Fruit fly (Drosophila melanogaster) whole organism, prepupa: ENCODE data around the gene Exo70.
A peak's percentile ranks its signal among the peaks of the same experiment; 100 is the strongest.

Experiments used
- Blimp-1 ChIP-seq: fragments of 200-800 bp; sonication (Bioruptor generic); optimal IDR thresholded peaks from 3 replicates; lab custom pipeline; 2017; ENCODE audit warnings: missing biosample characterization, missing genetic modification characterization, mild to moderate bottlenecking, moderate library complexity, missing genetic modification reagents
- CG10669 ChIP-seq: fragments of 200-800 bp; sonication (Bioruptor generic); optimal IDR thresholded peaks from 3 replicates; lab custom pipeline; 2018; ENCODE audit warnings: missing biosample characterization, mild to moderate bottlenecking, missing genetic modification characterization, moderate library complexity
- CG11762 ChIP-seq: fragments of 200-800 bp; sonication (Bioruptor generic); optimal IDR thresholded peaks from 3 replicates; lab custom pipeline; 2016; ENCODE audit warnings: missing biosample characterization, missing genetic modification characterization; ENCODE audit not compliant: insufficient read depth
- CG1621 ChIP-seq: fragments of 200-800 bp; sonication (Bioruptor generic); optimal IDR thresholded peaks from 3 replicates; lab custom pipeline; 2018; ENCODE audit warnings: missing biosample characterization, mild to moderate bottlenecking, missing genetic modification characterization
- CG3032 ChIP-seq: fragments of 200-800 bp; optimal IDR thresholded peaks from 2 replicates; lab custom pipeline; 2019; ENCODE audit warnings: missing biosample characterization, mild to moderate bottlenecking, missing genetic modification characterization, moderate library complexity
- CG31627 ChIP-seq: fragments of 200-800 bp; sonication (Bioruptor generic); optimal IDR thresholded peaks from 3 replicates; lab custom pipeline; 2016; ENCODE audit warnings: missing biosample characterization, missing genetic modification characterization
- CG34406 ChIP-seq: fragments of 200-800 bp; sonication (Bioruptor generic); optimal IDR thresholded peaks from 3 replicates; lab custom pipeline; 2016; ENCODE audit warnings: missing biosample characterization, missing genetic modification characterization
- CG3919 ChIP-seq: fragments of 200-800 bp; sonication (Bioruptor generic); optimal IDR thresholded peaks from 3 replicates; lab custom pipeline; 2016; ENCODE audit warnings: missing biosample characterization, missing genetic modification characterization
- CG4318 ChIP-seq: fragments of 200-800 bp; sonication (Bioruptor generic); optimal IDR thresholded peaks from 3 replicates; lab custom pipeline; 2017; ENCODE audit warnings: missing biosample characterization, mild to moderate bottlenecking, missing genetic modification characterization
- CG6276 ChIP-seq: fragments of 200-800 bp; sonication (Bioruptor generic); optimal IDR thresholded peaks from 2 replicates; lab custom pipeline; 2017; ENCODE audit warnings: missing biosample characterization, mild to moderate bottlenecking, missing genetic modification characterization
- CG6792 ChIP-seq: fragments of 200-800 bp; sonication (Bioruptor generic); optimal IDR thresholded peaks from 3 replicates; lab custom pipeline; 2016; ENCODE audit warnings: missing biosample characterization, missing genetic modification characterization
- CG6854 ChIP-seq: fragments of 200-800 bp; sonication (Bioruptor generic); optimal IDR thresholded peaks from 2 replicates; lab custom pipeline; 2017; ENCODE audit warnings: missing biosample characterization, mild to moderate bottlenecking, missing genetic modification characterization
- CG8632 ChIP-seq: fragments of 200-800 bp; sonication (Bioruptor generic); optimal IDR thresholded peaks from 3 replicates; lab custom pipeline; 2016; ENCODE audit warnings: missing biosample characterization, missing genetic modification characterization
- Eip78C ChIP-seq: fragments of 200-800 bp; sonication (Bioruptor generic); peaks from one replicate; lab custom pipeline; 2016; ENCODE audit warnings: missing biosample characterization, missing genetic modification characterization
- Ets21C ChIP-seq: fragments of 200-800 bp; sonication (Bioruptor generic); optimal IDR thresholded peaks from 3 replicates; lab custom pipeline; 2016; ENCODE audit warnings: missing biosample characterization, missing genetic modification characterization
- Gug ChIP-seq: fragments of 200-800 bp; sonication (Bioruptor generic); IDR thresholded peaks from 2 replicates; pipeline ENCODE4 v1.3.6; 2022; ENCODE audit warnings: missing biosample characterization, missing genetic modification characterization
- Hr38 ChIP-seq: sonication (Bioruptor generic); optimal IDR thresholded peaks from 2 replicates; lab custom pipeline; 2016; ENCODE audit warnings: missing biosample characterization, missing genetic modification characterization
- Hr39 ChIP-seq: fragments of 200-800 bp; sonication (Bioruptor generic); optimal IDR thresholded peaks from 2 replicates; lab custom pipeline; 2016; ENCODE audit warnings: missing biosample characterization, missing genetic modification characterization
- Lpt ChIP-seq: fragments of 200-800 bp; sonication (Bioruptor generic); optimal IDR thresholded peaks from 3 replicates; lab custom pipeline; 2016; ENCODE audit warnings: missing biosample characterization, missing genetic modification characterization
- Met ChIP-seq: fragments of 200-800 bp; sonication (Bioruptor generic); optimal IDR thresholded peaks from 3 replicates; lab custom pipeline; 2016; ENCODE audit warnings: missing biosample characterization, missing genetic modification characterization
- OdsH ChIP-seq: fragments of 200-800 bp; sonication (Bioruptor generic); optimal IDR thresholded peaks from 3 replicates; lab custom pipeline; 2016; ENCODE audit warnings: missing biosample characterization, missing genetic modification characterization
- Smox ChIP-seq: fragments of 200-800 bp; sonication (Bioruptor generic); optimal IDR thresholded peaks from 3 replicates; lab custom pipeline; 2016; ENCODE audit warnings: missing biosample characterization, missing genetic modification characterization
- Sox102F ChIP-seq: fragments of 200-800 bp; sonication (Bioruptor generic); optimal IDR thresholded peaks from 2 replicates; lab custom pipeline; 2016; ENCODE audit warnings: missing biosample characterization, mild to moderate bottlenecking, missing genetic modification characterization
- Sox14 ChIP-seq: fragments of 200-800 bp; sonication (Bioruptor generic); optimal IDR thresholded peaks from 3 replicates; lab custom pipeline; 2016; ENCODE audit warnings: missing biosample characterization, missing genetic modification characterization
- Sox15 ChIP-seq: fragments of 200-800 bp; sonication (Bioruptor generic); optimal IDR thresholded peaks from 3 replicates; lab custom pipeline; 2016; ENCODE audit warnings: missing biosample characterization, missing genetic modification characterization
- achi ChIP-seq: fragments of 200-800 bp; sonication (Bioruptor generic); optimal IDR thresholded peaks from 3 replicates; lab custom pipeline; 2016; ENCODE audit warnings: missing biosample characterization, missing genetic modification characterization
- acj6 ChIP-seq: fragments of 200-800 bp; sonication (Bioruptor generic); optimal IDR thresholded peaks from 3 replicates; lab custom pipeline; 2016; ENCODE audit warnings: missing biosample characterization, missing genetic modification characterization
- cyc ChIP-seq: fragments of 200-800 bp; sonication (Bioruptor generic); optimal IDR thresholded peaks from 3 replicates; lab custom pipeline; 2016; ENCODE audit warnings: missing biosample characterization, missing genetic modification characterization
- eg ChIP-seq: fragments of 200-800 bp; sonication (Bioruptor generic); IDR thresholded peaks from 3 replicates; pipeline ENCODE4 v1.3.6; 2022; ENCODE audit warnings: missing biosample characterization, missing genetic modification characterization
- esn ChIP-seq: fragments of 200-800 bp; sonication (Bioruptor generic); optimal IDR thresholded peaks from 2 replicates; lab custom pipeline; 2016; ENCODE audit warnings: missing biosample characterization, mild to moderate bottlenecking, missing genetic modification characterization, moderate library complexity
- lz ChIP-seq: fragments of 200-800 bp; sonication (Bioruptor generic); optimal IDR thresholded peaks from 3 replicates; lab custom pipeline; 2016; ENCODE audit warnings: missing biosample characterization, missing genetic modification characterization
- pdm3 ChIP-seq: fragments of 200-800 bp; sonication (Bioruptor generic); optimal IDR thresholded peaks from 3 replicates; lab custom pipeline; 2016; ENCODE audit warnings: missing biosample characterization, missing genetic modification characterization
- salr ChIP-seq, 2 experiments: fragments of 200-800 bp; sonication (Bioruptor generic); optimal IDR thresholded peaks; 3 replicates each; lab custom pipeline; 2016 to 2018; ENCODE audit warnings: missing biosample characterization in 2 of 2, missing genetic modification characterization in 2 of 2, mild to moderate bottlenecking in 1 of 2
- svp ChIP-seq: fragments of 200-800 bp; sonication (Bioruptor generic); peaks from one replicate; lab custom pipeline; 2016; ENCODE audit warnings: missing biosample characterization, missing genetic modification characterization
- topi ChIP-seq: fragments of 200-800 bp; sonication (Bioruptor generic); optimal IDR thresholded peaks from 3 replicates; lab custom pipeline; 2016; ENCODE audit warnings: missing biosample characterization, missing genetic modification characterization
- vri ChIP-seq: fragments of 200-800 bp; sonication (Bioruptor generic); optimal IDR thresholded peaks from 3 replicates; lab custom pipeline; 2016; ENCODE audit warnings: missing biosample characterization, mild to moderate bottlenecking, missing genetic modification characterization

Exo70 gene

dm6 chr3L:8368694-8369344 lies 42.8 kb upstream of the Exo70 start (continued):
- TF ChIP-seq vri (GFP tag; lab: Kevin White, UChicago) (peak; percentile 42), Met (GFP tag; lab: Kevin White, UChicago) (peak; percentile 84), CG6276 (GFP tag; lab: Kevin White, UChicago) (no peak), Sox102F (GFP tag; lab: Kevin White, UChicago) (peak; percentile 60), Hr38 (GFP tag; lab: Kevin White, UChicago) (no peak), Gug (no peak)

DNA sequence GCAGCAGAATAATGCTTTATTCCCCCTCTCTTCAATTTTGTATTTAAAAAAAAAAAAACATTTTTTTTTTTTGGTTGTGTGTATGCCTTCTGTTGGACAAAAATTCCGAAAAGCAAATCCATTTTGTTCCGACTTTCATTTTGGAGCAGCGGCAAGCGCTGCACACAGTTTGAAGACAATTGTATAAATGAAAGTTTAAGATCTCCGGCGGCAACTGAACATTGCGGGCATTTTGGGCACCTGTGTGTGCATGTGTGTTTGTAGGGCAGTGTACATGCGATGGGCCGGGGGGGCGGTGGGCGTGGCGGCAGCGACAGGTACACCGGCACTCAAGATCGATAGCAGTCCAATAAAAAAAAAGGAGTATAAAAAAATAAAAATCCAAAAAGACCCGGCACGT lies 42.2 kb upstream of the Exo70 start:
- TF ChIP-seq svp (GFP tag; lab: Kevin White, UChicago): peak; percentile 50
- TF ChIP-seq salr (GFP tag; optimal IDR thresholded peaks at IDR 0.05; lab: Kevin White, UChicago): no peak
- no peak for TF ChIP-seq CG34406 (GFP tag; lab: Kevin White, UChicago)
- no peak for TF ChIP-seq CG11762 (GFP tag; lab: Kevin White, UChicago)
- no peak for TF ChIP-seq Ets21C (GFP tag; lab: Kevin White, UChicago)
- TF ChIP-seq CG6854 (GFP tag; lab: Kevin White, UChicago): peak; percentile 18
- no peak for TF ChIP-seq Lpt
- peak; percentile 8 for TF ChIP-seq Eip78C (GFP tag; lab: Kevin White, UChicago)
- peak; percentile 0 for TF ChIP-seq Sox102F (GFP tag; lab: Kevin White, UChicago)
- peak; percentile 79 for TF ChIP-seq Blimp-1 (GFP tag; lab: Kevin White, UChicago)
- no peak for TF ChIP-seq CG3032
- TF ChIP-seq, all 60 proteins: peak for 5

DNA sequence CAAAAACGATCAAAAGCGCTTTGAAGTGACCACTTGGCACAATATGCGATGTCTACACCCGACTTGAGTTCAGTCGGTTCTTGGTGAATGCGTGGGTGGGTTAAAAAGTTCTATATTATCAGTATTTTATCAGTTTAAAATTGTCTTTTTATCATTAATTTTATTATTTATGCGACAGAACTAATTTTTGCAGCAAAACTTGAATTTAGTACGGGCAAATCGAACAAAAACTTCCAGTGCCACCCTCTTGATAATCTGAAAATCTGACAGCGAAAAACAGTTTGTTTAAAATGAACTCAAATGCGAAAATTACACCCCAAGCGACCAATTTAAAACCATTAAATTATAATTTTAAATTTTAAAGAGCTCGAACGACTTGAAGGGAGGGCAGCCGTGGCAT lies 40.7 kb upstream of the Exo70 start:
- TF ChIP-seq Sox14 (GFP tag; lab: Kevin White, UChicago) (peak; percentile 44), pdm3 (peak; percentile 10), eg (GFP tag; lab: Robert Waterston, UW) (no peak), CG6792 (GFP tag; lab: Kevin White, UChicago) (no peak), vri (GFP tag; lab: Kevin White, UChicago) (peak; percentile 58), Smox (peak; percentile 64), Eip78C (GFP tag; lab: Kevin White, UChicago) (peak; percentile 80), CG3032 (no peak), Blimp-1 (GFP tag; lab: Kevin White, UChicago) (peak; percentile 9), cyc (GFP tag; lab: Kevin White, UChicago) (peak; percentile 51), CG34406 (GFP tag; lab: Kevin White, UChicago) (no peak), Sox102F (GFP tag; lab: Kevin White, UChicago) (peak; percentile 70), CG31627 (GFP tag; lab: Kevin White, UChicago) (peak; percentile 66), CG4318 (GFP tag; lab: Kevin White, UChicago) (no peak), lz (GFP tag; lab: Kevin White, UChicago) (peak; percentile 57), CG8632 (peak; percentile 4), topi (peak; percentile 64), acj6 (GFP tag; lab: Kevin White, UChicago) (peak; percentile 10), Met (GFP tag; lab: Kevin White, UChicago) (peak; percentile 73), CG1621 (tag; lab: Kevin White, UChicago) (no peak), Hr39 (GFP tag; lab: Kevin White, UChicago) (peak; percentile 58), CG3919 (GFP tag; lab: Kevin White, UChicago) (peak; percentile 4), Ets21C (GFP tag; lab: Kevin White, UChicago) (peak; percentile 54), svp (GFP tag; lab: Kevin White, UChicago) (peak; percentile 86), esn (GFP tag; lab: Kevin White, UChicago) (peak; percentile 61), OdsH (GFP tag; lab: Kevin White, UChicago) (peak; percentile 14)
- TF ChIP-seq, all 60 proteins: peak for 20

DNA sequence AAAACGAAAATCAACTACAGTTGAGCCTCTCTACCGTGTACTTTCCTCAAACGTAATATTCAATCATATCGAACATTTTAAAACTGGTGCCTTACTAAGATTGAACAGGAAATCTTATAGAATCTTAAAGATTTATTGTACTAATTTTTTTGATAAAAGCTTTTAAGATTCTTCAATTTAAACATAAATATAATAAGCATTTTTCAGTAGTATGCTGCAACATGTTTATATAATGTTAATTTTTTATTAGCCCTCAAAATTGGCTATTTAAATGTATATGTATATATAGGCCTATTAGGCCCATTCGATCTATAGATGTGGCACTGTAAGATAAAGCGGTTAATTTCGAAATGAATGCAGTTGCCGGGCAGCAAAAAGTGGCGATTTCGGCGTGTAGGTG lies 40.1 kb upstream of the Exo70 start:
- TF ChIP-seq CG3919 (GFP tag; lab: Kevin White, UChicago) (no peak), Sox15 (GFP tag; lab: Kevin White, UChicago) (no peak), achi (GFP tag; lab: Kevin White, UChicago) (no peak), svp (GFP tag; lab: Kevin White, UChicago) (peak; percentile 56), Eip78C (GFP tag; lab: Kevin White, UChicago) (peak; percentile 62), CG10669 (GFP tag; lab: Kevin White, UChicago) (no peak)
- TF ChIP-seq, all 60 proteins: peak for 2
